Fruit fly (Drosophila melanogaster): ENCODE measurements around the gene CG43965.
A peak's percentile ranks its signal among the peaks of the same experiment; 100 is the strongest.

CG43965 gene

dm6 chr3L:8718602-8719001 is 7.0 kb downstream of the CG43965 start (continued):
- peak; percentile 65 for TF ChIP-seq CG10267 (tag; optimal IDR thresholded peaks at IDR 0.05)
- no peak for TF ChIP-seq CG3838 (GFP tag; optimal IDR thresholded peaks at IDR 0.05)
- TF ChIP-seq disco-r (GFP tag; optimal IDR thresholded peaks at IDR 0.05) = no peak
- no peak for TF ChIP-seq CG32767 (GFP tag; IDR thresholded peaks at IDR 0.05)
- no peak for TF ChIP-seq CrebB (tag; optimal IDR thresholded peaks at IDR 0.05)
- no peak for TF ChIP-seq CG5245 (GFP tag; optimal IDR thresholded peaks at IDR 0.05)
- no peak for TF ChIP-seq insv (GFP tag; optimal IDR thresholded peaks at IDR 0.05)
- no peak for TF ChIP-seq nau (GFP tag; optimal IDR thresholded peaks at IDR 0.05)
- TF ChIP-seq D19A (tag; optimal IDR thresholded peaks at IDR 0.05) = no peak
- TF ChIP-seq CG30431 (GFP tag; optimal IDR thresholded peaks at IDR 0.05) = no peak
- no peak for TF ChIP-seq crp (GFP tag; optimal IDR thresholded peaks at IDR 0.05)
- no peak for TF ChIP-seq chif (GFP tag; optimal IDR thresholded peaks at IDR 0.05)
- TF ChIP-seq CG12391 (tag; optimal IDR thresholded peaks at IDR 0.05) = no peak
- TF ChIP-seq CG10543 (GFP tag; optimal IDR thresholded peaks at IDR 0.05) = no peak
- peak; percentile 92 for TF ChIP-seq CG15514 (GFP tag; optimal IDR thresholded peaks at IDR 0.05)
- TF ChIP-seq ac (GFP tag; optimal IDR thresholded peaks at IDR 0.05) = no peak
- TF ChIP-seq CG18619 (GFP tag; optimal IDR thresholded peaks at IDR 0.05) = no peak
- TF ChIP-seq CG12744 (GFP tag; optimal IDR thresholded peaks at IDR 0.05) = no peak
- peak; percentile 1 for TF ChIP-seq CG12659 (GFP tag; optimal IDR thresholded peaks at IDR 0.05)
- TF ChIP-seq otp (GFP tag; IDR thresholded peaks at IDR 0.05) = no peak
- TF ChIP-seq GATAe (GFP tag; conservative IDR thresholded peaks at IDR 0.05) = no peak
- TF ChIP-seq Mes4 (GFP tag; optimal IDR thresholded peaks at IDR 0.05) = no peak
- peak; percentile 31 for TF ChIP-seq Ets97D (GFP tag; optimal IDR thresholded peaks at IDR 0.05)
- no peak for TF ChIP-seq CG4404 (GFP tag; IDR thresholded peaks at IDR 0.05)
- TF ChIP-seq gro (GFP tag; optimal IDR thresholded peaks at IDR 0.05) = peak; percentile 41
- peak; percentile 18 for TF ChIP-seq nmo (GFP tag; optimal IDR thresholded peaks at IDR 0.05)
- TF ChIP-seq CG1233 (GFP tag; optimal IDR thresholded peaks at IDR 0.05) = no peak
- TF ChIP-seq tx (GFP tag; optimal IDR thresholded peaks at IDR 0.05) = no peak
- no peak for TF ChIP-seq Dfd (GFP tag; optimal IDR thresholded peaks at IDR 0.05)
- TF ChIP-seq CG16815 (GFP tag; optimal IDR thresholded peaks at IDR 0.05) = no peak
- no peak for TF ChIP-seq Tbp (GFP tag; optimal IDR thresholded peaks at IDR 0.05)
- TF ChIP-seq CG4854 (GFP tag; optimal IDR thresholded peaks at IDR 0.05) = no peak
- TF ChIP-seq maf-S (GFP tag; optimal IDR thresholded peaks at IDR 0.05) = no peak
- TF ChIP-seq CG3281 (GFP tag; optimal IDR thresholded peaks at IDR 0.05) = no peak
- peak; percentile 40 for TF ChIP-seq sens (GFP tag)
- TF ChIP-seq Lpt (GFP tag; optimal IDR thresholded peaks at IDR 0.05) = no peak
- TF ChIP-seq Ets65A (GFP tag) = peak; percentile 29
- no peak for TF ChIP-seq CG13424 (tag; optimal IDR thresholded peaks at IDR 0.05)
- no peak for TF ChIP-seq crol (GFP tag; IDR thresholded peaks at IDR 0.05)
- no peak for TF ChIP-seq CG13775 (GFP tag; optimal IDR thresholded peaks at IDR 0.05)
- TF ChIP-seq HLH3B (GFP tag; IDR thresholded peaks at IDR 0.05) = peak; percentile 5; the same call in 1 of the 2 replicates
- no peak for TF ChIP-seq Six4 (GFP tag; optimal IDR thresholded peaks at IDR 0.05)
- TF ChIP-seq scrt (GFP tag; optimal IDR thresholded peaks at IDR 0.05) = no peak
- TF ChIP-seq bigmax (GFP tag; optimal IDR thresholded peaks at IDR 0.05) = peak; percentile 20
- TF ChIP-seq yki (optimal IDR thresholded peaks at IDR 0.05) = no peak
- TF ChIP-seq corto (GFP tag; optimal IDR thresholded peaks at IDR 0.05) = no peak
- TF ChIP-seq tll (GFP tag; optimal IDR thresholded peaks at IDR 0.05) = no peak
- peak; percentile 90 for TF ChIP-seq stwl (tag; optimal IDR thresholded peaks at IDR 0.05)
- no peak for TF ChIP-seq cad (GFP tag; optimal IDR thresholded peaks at IDR 0.05)
- TF ChIP-seq CG3407 (GFP tag; optimal IDR thresholded peaks at IDR 0.05) = no peak
- TF ChIP-seq CG6765 (GFP tag; optimal IDR thresholded peaks at IDR 0.05) = no peak
- no peak for TF ChIP-seq gcm (GFP tag; optimal IDR thresholded peaks at IDR 0.05)
